Worm (Caenorhabditis elegans) whole organism, L3 larva: ENCODE results near the gene vha-6.

ENCODE experiments used
- R02D3.7 ChIP-seq: fragments of 150-350 bp; optimal IDR thresholded peaks from 2 replicates; lab custom pipeline; 2014; ENCODE audit warnings: missing biosample characterization, missing genetic modification characterization
- ama-1 ChIP-seq: fragments of 150-350 bp; optimal IDR thresholded peaks from 2 replicates; lab custom pipeline; 2018
- ceh-16 ChIP-seq: sonication (generic microtip); optimal IDR thresholded peaks from 2 replicates; lab custom pipeline; 2017; ENCODE audit warnings: missing biosample characterization, missing genetic modification characterization
- ceh-28 ChIP-seq: fragments of 150-350 bp; optimal IDR thresholded peaks from 2 replicates; lab custom pipeline; 2014; ENCODE audit warnings: missing biosample characterization, missing genetic modification reagents, missing genetic modification characterization
- ceh-9 ChIP-seq: sonication (generic microtip); optimal IDR thresholded peaks from 2 replicates; lab custom pipeline; 2018; ENCODE audit warnings: missing biosample characterization, missing genetic modification characterization
- daf-12 ChIP-seq: fragments of 150-350 bp; optimal IDR thresholded peaks from 2 replicates; lab custom pipeline; 2014; ENCODE audit warnings: missing biosample characterization, missing genetic modification reagents, missing genetic modification characterization
- egl-27 ChIP-seq: sonication (generic microtip); optimal IDR thresholded peaks from 4 replicates; lab custom pipeline; 2017; ENCODE audit warnings: missing biosample characterization, missing genetic modification reagents, missing genetic modification characterization
- egl-5 ChIP-seq: fragments of 150-350 bp; optimal IDR thresholded peaks from 2 replicates; lab custom pipeline; 2017; ENCODE audit warnings: missing biosample characterization, missing genetic modification reagents, missing genetic modification characterization, inconsistent platforms
- elt-1 ChIP-seq: fragments of 150-350 bp; optimal IDR thresholded peaks from 2 replicates; lab custom pipeline; 2014; ENCODE audit warnings: missing biosample characterization, missing genetic modification characterization
- elt-2 ChIP-seq: sonication (generic microtip); optimal IDR thresholded peaks from 2 replicates; lab custom pipeline; 2016; ENCODE audit warnings: missing genetic modification reagents, mild to moderate bottlenecking, missing genetic modification characterization, missing compliant biosample characterization
- fkh-2 ChIP-seq: fragments of 150-350 bp; optimal IDR thresholded peaks from 2 replicates; lab custom pipeline; 2014; ENCODE audit warnings: missing biosample characterization, missing genetic modification reagents, missing genetic modification characterization
- hmg-11 ChIP-seq: sonication (generic microtip); optimal IDR thresholded peaks from 2 replicates; lab custom pipeline; 2016; ENCODE audit warnings: missing genetic modification characterization, missing compliant biosample characterization
- jun-1 ChIP-seq: fragments of 150-350 bp; optimal IDR thresholded peaks from 2 replicates; lab custom pipeline; 2014; ENCODE audit warnings: missing biosample characterization, missing genetic modification reagents, missing genetic modification characterization
- lin-15B ChIP-seq: fragments of 150-350 bp; optimal IDR thresholded peaks from 2 replicates; lab custom pipeline; 2014; ENCODE audit warnings: missing biosample characterization, missing genetic modification characterization
- lin-39 ChIP-seq: fragments of 150-350 bp; optimal IDR thresholded peaks from 2 replicates; lab custom pipeline; 2018; ENCODE audit warnings: missing biosample characterization, missing genetic modification reagents, missing genetic modification characterization
- lsy-12 ChIP-seq: sonication (generic microtip); optimal IDR thresholded peaks from 2 replicates; lab custom pipeline; 2016; ENCODE audit warnings: mild to moderate bottlenecking, missing genetic modification characterization, missing compliant biosample characterization
- mdl-1 ChIP-seq: fragments of 150-350 bp; optimal IDR thresholded peaks from 2 replicates; lab custom pipeline; 2014; ENCODE audit warnings: missing biosample characterization, missing genetic modification characterization
- nfya-1 ChIP-seq: sonication (generic microtip); optimal IDR thresholded peaks from 2 replicates; lab custom pipeline; 2017; ENCODE audit warnings: missing genetic modification characterization, mild to moderate bottlenecking, missing compliant biosample characterization, antibody characterized with exemption, moderate library complexity; ENCODE audit not compliant: insufficient read depth
- nhr-11 ChIP-seq: fragments of 150-350 bp; optimal IDR thresholded peaks from 2 replicates; lab custom pipeline; 2014; ENCODE audit warnings: missing biosample characterization, missing genetic modification characterization
- nhr-23 ChIP-seq: fragments of 150-350 bp; optimal IDR thresholded peaks from 2 replicates; lab custom pipeline; 2014; ENCODE audit warnings: missing biosample characterization, missing genetic modification reagents, missing genetic modification characterization
- nhr-237 ChIP-seq: fragments of 150-350 bp; optimal IDR thresholded peaks from 2 replicates; lab custom pipeline; 2014; ENCODE audit warnings: missing biosample characterization, missing genetic modification characterization
- nhr-25 ChIP-seq: sonication (generic microtip); optimal IDR thresholded peaks from 2 replicates; lab custom pipeline; 2017; ENCODE audit warnings: missing biosample characterization, missing genetic modification characterization
- nhr-43 ChIP-seq: sonication (generic microtip); optimal IDR thresholded peaks from 2 replicates; lab custom pipeline; 2016; ENCODE audit warnings: mild to moderate bottlenecking, missing genetic modification characterization, missing compliant biosample characterization; ENCODE audit not compliant: poor library complexity, severe bottlenecking
- nhr-67 ChIP-seq: fragments of 150-350 bp; optimal IDR thresholded peaks from 2 replicates; lab custom pipeline; 2014; ENCODE audit warnings: missing biosample characterization, missing genetic modification characterization
- nhr-76 ChIP-seq: fragments of 150-350 bp; sonication (generic microtip); optimal IDR thresholded peaks from 5 replicates; lab custom pipeline; 2014; ENCODE audit warnings: missing biosample characterization, missing genetic modification characterization
- nhr-77 ChIP-seq: fragments of 150-350 bp; optimal IDR thresholded peaks from 2 replicates; lab custom pipeline; 2014; ENCODE audit warnings: missing biosample characterization, missing genetic modification characterization
- pha-4 ChIP-seq: fragments of 150-350 bp; optimal IDR thresholded peaks from 2 replicates; lab custom pipeline; 2014; ENCODE audit warnings: missing biosample characterization, missing genetic modification reagents, missing genetic modification characterization
- pqm-1 ChIP-seq: fragments of 150-350 bp; optimal IDR thresholded peaks from 2 replicates; lab custom pipeline; 2017; ENCODE audit warnings: missing biosample characterization, missing genetic modification characterization, inconsistent platforms
- skn-1 ChIP-seq: fragments of 150-350 bp; optimal IDR thresholded peaks from 2 replicates; lab custom pipeline; 2014; ENCODE audit warnings: missing biosample characterization, missing genetic modification characterization
- snpc-4 ChIP-seq: fragments of 150-350 bp; optimal IDR thresholded peaks from 2 replicates; lab custom pipeline; 2014; ENCODE audit warnings: missing biosample characterization, missing genetic modification characterization
- tbx-2 ChIP-seq: sonication (generic microtip); optimal IDR thresholded peaks from 2 replicates; lab custom pipeline; 2016; ENCODE audit warnings: mild to moderate bottlenecking, missing genetic modification characterization, missing compliant biosample characterization
- unc-39 ChIP-seq: sonication (generic microtip); optimal IDR thresholded peaks from 4 replicates; lab custom pipeline; 2017; ENCODE audit warnings: missing biosample characterization, missing genetic modification characterization
- unc-62 ChIP-seq: fragments of 150-350 bp; sonication (generic microtip); optimal IDR thresholded peaks from 4 replicates; lab custom pipeline; 2014; ENCODE audit warnings: missing biosample characterization, missing genetic modification reagents, missing genetic modification characterization
- ztf-11 ChIP-seq: fragments of 150-350 bp; optimal IDR thresholded peaks from 2 replicates; lab custom pipeline; 2014; ENCODE audit warnings: missing biosample characterization, missing genetic modification characterization

vha-6 gene

DNA sequence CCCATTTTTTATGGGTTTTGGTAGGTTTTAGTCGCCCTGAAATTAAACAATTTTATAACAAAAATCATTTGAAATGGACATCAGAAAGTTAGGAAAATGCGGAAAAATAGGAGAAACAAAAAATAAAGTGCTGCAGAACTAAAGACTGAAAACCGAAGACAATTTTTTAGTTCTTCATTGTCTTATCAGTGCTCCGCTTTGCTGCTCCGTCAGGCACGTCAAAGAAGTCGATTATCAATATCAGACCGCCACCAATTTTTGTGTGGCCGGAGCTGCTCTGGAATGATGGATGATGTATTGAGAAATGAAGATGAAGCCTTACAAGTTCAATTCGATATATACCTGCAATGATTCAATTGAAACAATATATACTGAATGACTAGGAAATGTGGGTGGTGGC lies at the start of gene vha-6:
vha-6 (minus strand) TSS at position 36 of the 400 bp plus-strand sequence.
- peak; percentile 83 for TF ChIP-seq elt-2
- peak; percentile 69 for TF ChIP-seq pqm-1 (tag; lab: Kevin White, UChicago)
- TF ChIP-seq nhr-76: no peak

DNA sequence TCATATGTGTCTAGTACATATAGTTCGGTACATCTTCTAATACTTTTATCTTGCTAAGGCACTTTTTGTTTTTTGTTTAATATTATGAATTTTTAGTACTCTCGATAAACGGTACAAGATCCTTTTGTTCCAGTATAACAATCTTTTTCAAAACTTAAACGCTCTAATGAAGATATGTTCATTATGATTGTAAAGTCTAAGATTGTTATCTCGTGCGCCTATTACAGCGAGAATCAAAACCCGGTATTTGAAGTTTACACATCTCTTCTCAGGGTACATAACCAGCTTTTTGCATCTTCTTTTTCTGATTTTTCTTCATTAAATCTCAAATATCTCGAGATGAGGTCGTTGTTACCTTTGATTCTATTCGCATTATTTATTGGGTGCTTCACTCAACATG lies 49.7 kb upstream of the vha-6 start, which contains the start of gene B0334.13:
B0334.13 (plus strand) TSS at position 301 of the 400 bp plus-strand sequence.
- TF ChIP-seq nhr-25 (tag; lab: Kevin White, UChicago) (peak; percentile 43), elt-1 (peak; percentile 13), daf-12 (tag; lab: Kevin White, UChicago) (no peak)

- TF ChIP-seq egl-27 (peak; percentile 12), ama-1 (lab: Kevin White, UChicago) (no peak), daf-12 (tag; lab: Kevin White, UChicago) (no peak), pha-4 (tag; lab: Kevin White, UChicago) (no peak), nhr-237 (tag; lab: Kevin White, UChicago) (no peak), elt-2 (no peak), nhr-23 (tag; lab: Kevin White, UChicago) (peak; percentile 4), elt-1 (no peak), nhr-25 (tag; lab: Kevin White, UChicago) (peak; percentile 37), fkh-2 (no peak)
- TF ChIP-seq, all 47 proteins: peak for 3
Observed at ce11 chrII:11486698-11487234, 48.5 kb upstream of the vha-6 start, which contains the start of gene ttr-18. Gene ttr-18 (minus strand): TSS chrII:11486748.

DNA sequence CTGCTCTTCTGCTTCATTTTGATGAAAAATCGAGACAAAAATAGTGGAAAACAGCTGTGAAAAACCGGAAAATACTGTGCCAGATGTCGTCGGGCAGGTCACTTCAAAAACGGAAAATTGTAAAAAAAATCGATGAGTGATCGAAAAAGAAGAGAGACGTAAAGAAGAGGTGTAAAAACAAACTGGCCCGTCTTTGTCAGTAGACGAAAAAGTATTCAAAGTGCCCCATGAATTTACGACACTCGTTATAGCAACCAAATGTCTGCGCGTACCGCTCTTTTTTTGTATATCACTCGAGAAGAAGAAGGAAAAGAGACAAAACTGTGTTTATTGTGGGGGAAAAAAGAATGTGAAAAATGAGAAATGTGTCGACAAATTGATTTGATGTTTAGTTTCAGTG lies 46.9 kb upstream of the vha-6 start, which contains the start of gene twk-5:
twk-5 (minus strand) TSS at position 101 of the 400 bp plus-strand sequence.
- TF ChIP-seq ama-1 (lab: Kevin White, UChicago): peak; percentile 39
- no peak for TF ChIP-seq ceh-28 (tag; lab: Kevin White, UChicago)
- TF ChIP-seq, all 47 proteins: peak for 1

- TF ChIP-seq pqm-1 (tag; lab: Kevin White, UChicago) (peak; percentile 29), jun-1 (tag; lab: Kevin White, UChicago) (peak; percentile 9), snpc-4 (tag; lab: Kevin White, UChicago) (no peak), nhr-23 (tag; lab: Kevin White, UChicago) (peak; percentile 36), lin-15B (tag; lab: Kevin White, UChicago) (peak; percentile 32), skn-1 (tag; lab: Kevin White, UChicago) (peak; percentile 48), nhr-67 (tag; lab: Kevin White, UChicago) (no peak), elt-2 (peak; percentile 54), mdl-1 (tag; lab: Kevin White, UChicago) (no peak), nhr-77 (tag; lab: Kevin White, UChicago) (peak; percentile 50), unc-62 (GFP tag; lab: Kevin White, UChicago) (no peak), tbx-2 (tag; lab: Kevin White, UChicago) (peak; percentile 47), nhr-25 (tag; lab: Kevin White, UChicago) (peak; percentile 77), lin-39 (peak; percentile 81), lsy-12 (peak; percentile 91), egl-5 (tag; lab: Kevin White, UChicago) (no peak), nhr-43 (peak; percentile 86), nhr-237 (tag; lab: Kevin White, UChicago) (no peak), ceh-16 (tag; lab: Kevin White, UChicago) (peak; percentile 34), nhr-11 (tag; lab: Kevin White, UChicago) (no peak), hmg-11 (tag; lab: Kevin White, UChicago) (peak; percentile 93), ztf-11 (tag; lab: Kevin White, UChicago) (no peak), unc-39 (no peak)
Observed at ce11 chrII:11484600-11484999, 46.3 kb upstream of the vha-6 start.

DNA sequence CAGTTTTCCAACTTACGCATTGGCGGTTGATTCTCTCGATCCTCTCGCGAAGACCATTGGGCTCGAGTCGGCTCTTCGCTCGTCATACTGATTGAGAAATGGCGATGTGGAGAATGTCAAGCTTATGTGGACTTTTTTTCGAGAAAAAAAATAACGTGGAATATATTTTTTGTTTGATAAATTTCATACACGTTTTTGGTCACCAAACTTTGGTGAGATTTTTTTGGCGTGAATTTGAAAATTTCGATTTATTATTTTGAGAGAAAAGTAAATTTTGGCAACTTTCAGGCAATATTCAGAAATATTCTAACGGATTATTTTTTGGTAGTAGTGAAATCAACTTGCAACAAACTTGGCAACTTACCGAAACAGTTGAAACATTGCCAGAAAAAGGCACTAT lies 40.8 kb upstream of the vha-6 start, which contains the start of gene W02B12.12:
W02B12.12 (minus strand) TSS at position 101 of the 400 bp plus-strand sequence.
- no peak for TF ChIP-seq R02D3.7 (tag; lab: Kevin White, UChicago)
- no peak for TF ChIP-seq ceh-28 (tag; lab: Kevin White, UChicago)
- TF ChIP-seq ceh-9: no peak
- no peak for TF ChIP-seq ztf-11 (tag; lab: Kevin White, UChicago)
- TF ChIP-seq egl-27: no peak
- no peak for TF ChIP-seq daf-12 (tag; lab: Kevin White, UChicago)
- TF ChIP-seq nfya-1: no peak
- no peak for TF ChIP-seq egl-5 (tag; lab: Kevin White, UChicago)
